Fruit fly (Drosophila melanogaster) whole organism, embryonic: ENCODE results near the gene yuri.

Experiments
- Ada2b ChIP-seq: fragments of 200-800 bp; sonication (Bioruptor generic); IDR thresholded peaks from 2 replicates; pipeline ENCODE4 v1.3.6; 2022; ENCODE audit warnings: missing biosample characterization, missing genetic modification characterization
- Awh ChIP-seq: fragments of 200-800 bp; sonication (Bioruptor generic); IDR thresholded peaks from 2 replicates; pipeline ENCODE4, ENCODE4 v1.3.6; 2022; ENCODE audit warnings: missing biosample characterization, missing genetic modification characterization
- Bdp1 ChIP-seq: fragments of 200-800 bp; sonication (Bioruptor generic); optimal IDR thresholded peaks from 3 replicates; lab custom pipeline; 2016; ENCODE audit warnings: missing biosample characterization, missing genetic modification characterization
- Blimp-1 ChIP-seq: fragments of 200-800 bp; sonication (Bioruptor generic); optimal IDR thresholded peaks from 3 replicates; lab custom pipeline; 2018; ENCODE audit warnings: missing biosample characterization, missing genetic modification characterization, mild to moderate bottlenecking, moderate library complexity, missing genetic modification reagents
- CG1024 ChIP-seq: fragments of 200-800 bp; sonication (Bioruptor generic); IDR thresholded peaks from 2 replicates; pipeline ENCODE4 v1.3.6; 2022; ENCODE audit warnings: missing biosample characterization, missing genetic modification characterization
- CG10959 ChIP-seq: fragments of 200-800 bp; sonication (Bioruptor generic); IDR thresholded peaks from 2 replicates; pipeline ENCODE4 v1.3.6; 2022; ENCODE audit warnings: missing biosample characterization, missing genetic modification characterization
- CG14860 ChIP-seq: fragments of 200-800 bp; sonication (Bioruptor generic); IDR thresholded peaks from 3 replicates; pipeline ENCODE4 v1.3.6; 2022; ENCODE audit warnings: missing biosample characterization, missing genetic modification characterization; ENCODE audit not compliant: partially characterized antibody
- CG16813 ChIP-seq: fragments of 200-800 bp; sonication (Bioruptor generic); IDR thresholded peaks from 3 replicates; pipeline ENCODE4 v1.3.6; 2022; ENCODE audit warnings: missing biosample characterization, missing genetic modification characterization; ENCODE audit not compliant: partially characterized antibody
- CG2120 ChIP-seq: fragments of 200-800 bp; sonication (Bioruptor generic); optimal IDR thresholded peaks from 3 replicates; lab custom pipeline; 2016; ENCODE audit warnings: missing biosample characterization, missing genetic modification characterization
- CG31441 ChIP-seq: fragments of 200-800 bp; sonication (Bioruptor generic); IDR thresholded peaks from 2 replicates; pipeline ENCODE4 v1.3.6; 2022; ENCODE audit warnings: missing biosample characterization, missing genetic modification characterization
- CG3838 ChIP-seq: fragments of 200-800 bp; sonication (Bioruptor generic); optimal IDR thresholded peaks from 3 replicates; lab custom pipeline; 2016; ENCODE audit warnings: missing biosample characterization, missing genetic modification characterization
- CG6791 ChIP-seq: fragments of 200-800 bp; sonication (Bioruptor generic); IDR thresholded peaks from 3 replicates; pipeline ENCODE4 v1.3.6; 2022; ENCODE audit warnings: missing biosample characterization, missing genetic modification characterization; ENCODE audit not compliant: partially characterized antibody
- CG7745 ChIP-seq: fragments of 200-800 bp; sonication (Bioruptor generic); optimal IDR thresholded peaks from 2 replicates; lab custom pipeline; 2018; ENCODE audit warnings: missing biosample characterization, mild to moderate bottlenecking, missing genetic modification characterization, moderate library complexity
- CG7839 ChIP-seq: fragments of 200-800 bp; sonication (Bioruptor generic); optimal IDR thresholded peaks from 3 replicates; lab custom pipeline; 2018; ENCODE audit warnings: missing biosample characterization, mild to moderate bottlenecking, missing genetic modification characterization, moderate library complexity
- ERR ChIP-seq: fragments of 200-800 bp; sonication (Bioruptor generic); optimal IDR thresholded peaks from 2 replicates; lab custom pipeline; 2016; ENCODE audit warnings: missing biosample characterization, missing genetic modification characterization
- Ets65A ChIP-seq: fragments of 200-800 bp; sonication (Bioruptor generic); peaks from one replicate; lab custom pipeline; 2016; ENCODE audit warnings: missing biosample characterization, missing genetic modification characterization
- Fer1 ChIP-seq: fragments of 200-800 bp; sonication (Bioruptor generic); optimal IDR thresholded peaks from 2 replicates; lab custom pipeline; 2017; ENCODE audit warnings: missing biosample characterization, mild to moderate bottlenecking, missing genetic modification characterization
- HLH4C ChIP-seq: fragments of 200-800 bp; sonication (Bioruptor generic); IDR thresholded peaks from 3 replicates; pipeline ENCODE4 v1.3.6; 2022; ENCODE audit warnings: missing biosample characterization, missing genetic modification characterization; ENCODE audit not compliant: partially characterized antibody
- Hr39 ChIP-seq: fragments of >200 bp; optimal IDR thresholded peaks from 2 replicates; lab custom pipeline; 2017
- Lim3 ChIP-seq: fragments of 200-800 bp; sonication (Bioruptor generic); IDR thresholded peaks from 2 replicates; pipeline ENCODE4 v1.3.6; 2022; ENCODE audit warnings: missing biosample characterization, missing genetic modification characterization
- MTF-1 ChIP-seq: fragments of 200-800 bp; sonication (Bioruptor generic); optimal IDR thresholded peaks from 2 replicates; lab custom pipeline; 2018; ENCODE audit warnings: missing biosample characterization, mild to moderate bottlenecking, missing genetic modification characterization, borderline replicate concordance
- Nf-YA ChIP-seq: fragments of 200-800 bp; sonication (Bioruptor generic); IDR thresholded peaks from 2 replicates; pipeline ENCODE4 v1.3.6; 2022; ENCODE audit warnings: missing biosample characterization, missing genetic modification characterization
- Spps ChIP-seq: fragments of 200-800 bp; sonication (Bioruptor generic); optimal IDR thresholded peaks from 2 replicates; lab custom pipeline; 2018; ENCODE audit warnings: missing biosample characterization, mild to moderate bottlenecking, missing genetic modification characterization
- Xbp1 ChIP-seq: fragments of 200-800 bp; sonication (Bioruptor generic); optimal IDR thresholded peaks from 3 replicates; lab custom pipeline; 2016; ENCODE audit warnings: missing biosample characterization, mild to moderate bottlenecking, missing genetic modification characterization
- exex ChIP-seq: fragments of 200-800 bp; sonication (Bioruptor generic); optimal IDR thresholded peaks from 4 replicates; lab custom pipeline; 2018; ENCODE audit warnings: missing biosample characterization, mild to moderate bottlenecking, missing genetic modification characterization, moderate library complexity
- gem ChIP-seq: fragments of 200-800 bp; sonication (Bioruptor generic); optimal IDR thresholded peaks from 2 replicates; lab custom pipeline; 2019; ENCODE audit warnings: missing biosample characterization, mild to moderate bottlenecking, missing genetic modification characterization, moderate library complexity
- inv ChIP-seq: fragments of 200-800 bp; sonication (Bioruptor generic); IDR thresholded peaks from 2 replicates; pipeline ENCODE4 v1.3.6; 2022; ENCODE audit warnings: missing biosample characterization, missing genetic modification characterization; ENCODE audit not compliant: partially characterized antibody
- klu ChIP-seq: fragments of 200-800 bp; sonication (Bioruptor generic); IDR thresholded peaks from 2 replicates; pipeline ENCODE4 v1.3.6; 2022; ENCODE audit warnings: missing biosample characterization, missing genetic modification characterization
- mirr ChIP-seq: fragments of 200-800 bp; sonication (Bioruptor generic); optimal IDR thresholded peaks from 3 replicates; lab custom pipeline; 2018; ENCODE audit warnings: missing biosample characterization, mild to moderate bottlenecking, missing genetic modification characterization
- nerfin-2 ChIP-seq: fragments of 200-800 bp; sonication (Bioruptor generic); IDR thresholded peaks from 2 replicates; pipeline ENCODE4 v1.3.6; 2022; ENCODE audit warnings: missing biosample characterization, missing genetic modification characterization; ENCODE audit not compliant: partially characterized antibody
- prd ChIP-seq, 3 experiments: fragments of >200 bp in 2 of 3; fragments of 200-800 bp in 1 of 3; sonication (Bioruptor generic) in 1 of 3; optimal IDR thresholded peaks in 2 of 3; IDR thresholded peaks in 1 of 3; 2 replicates in 2 of 3; 3 replicates in 1 of 3; pipeline versions ENCODE4 v1.3.6 to Lab custom; 2017 to 2022; ENCODE audit warnings: missing biosample characterization in 1 of 3, missing genetic modification characterization in 1 of 3
- sens ChIP-seq: fragments of 200-800 bp; sonication (Bioruptor generic); peaks from one replicate; lab custom pipeline; 2016; ENCODE audit warnings: missing biosample characterization, missing genetic modification characterization
- sisA ChIP-seq: fragments of 200-800 bp; sonication (Bioruptor generic); IDR thresholded peaks from 2 replicates; pipeline ENCODE4 v1.3.6; 2022; ENCODE audit warnings: missing biosample characterization, missing genetic modification characterization
- trh ChIP-seq: fragments of 200-800 bp; sonication (Bioruptor generic); optimal IDR thresholded peaks from 2 replicates; lab custom pipeline; 2016; ENCODE audit warnings: missing biosample characterization, missing genetic modification characterization
- usp ChIP-seq: fragments of >200 bp; optimal IDR thresholded peaks from 2 replicates; lab custom pipeline; 2017; ENCODE audit warnings: missing biosample characterization, missing genetic modification characterization
- wek ChIP-seq: fragments of 200-800 bp; sonication (Bioruptor generic); optimal IDR thresholded peaks from 3 replicates; lab custom pipeline; 2018; ENCODE audit warnings: missing biosample characterization, mild to moderate bottlenecking, missing genetic modification characterization, moderate library complexity

The yuri gene

DNA sequence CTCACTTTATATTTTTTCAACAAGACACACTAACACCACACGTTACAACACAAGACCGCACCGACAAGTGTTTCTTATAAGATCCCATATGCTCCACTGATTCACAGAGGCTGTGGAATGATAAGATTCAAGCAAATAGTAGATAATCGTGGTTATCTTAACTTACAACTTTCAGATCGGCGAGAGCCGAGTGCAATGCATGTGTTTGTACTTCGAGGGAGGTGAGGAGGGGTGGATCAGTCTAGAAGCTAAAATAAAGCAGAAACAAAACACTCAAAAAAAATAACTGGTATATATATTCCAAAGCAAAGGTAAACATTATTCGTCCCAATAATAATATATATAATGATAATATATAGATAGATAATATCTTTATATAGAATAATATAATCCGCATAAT is 16.9 kb downstream of the yuri start, which contains the start of gene ZnT35C:
ZnT35C (minus strand) TSS at position 101 of the 400 bp plus-strand sequence.
- TF ChIP-seq MTF-1 (GFP tag; lab: Kevin White, UChicago) = peak; percentile 66
- peak; percentile 10 for TF ChIP-seq gem (tag; lab: Kevin White, UChicago)
- no peak for TF ChIP-seq sisA (GFP tag; lab: Robert Waterston, UW)
- TF ChIP-seq Nf-YA (GFP tag; lab: Robert Waterston, UW) = no peak
- TF ChIP-seq, all 482 proteins: peak for 2

- TF ChIP-seq inv (peak; percentile 12; the same call in 1 of the 2 replicates), wek (GFP tag; lab: Kevin White, UChicago) (no peak), CG16813 (peak; percentile 53; the same call in 2 of the 3 replicates), sens (GFP tag; lab: Kevin White, UChicago) (peak; percentile 19), CG6791 (GFP tag; lab: Robert Waterston, UW) (peak; percentile 57; the same call in 1 of the 3 replicates), CG3838 (GFP tag; lab: Kevin White, UChicago) (no peak), nerfin-2 (GFP tag; lab: Robert Waterston, UW) (peak; percentile 63; the same call in 1 of the 2 replicates), CG14860 (GFP tag; lab: Robert Waterston, UW) (peak; percentile 58; the same call in 2 of the 3 replicates), HLH4C (GFP tag; lab: Robert Waterston, UW) (peak; percentile 66; the same call in 2 of the 3 replicates)
Measured at dm6 chr2L:15244708-15245107, 19.8 kb downstream of the yuri start.

dm6 chr2L:15243413-15243812 is 21.1 kb downstream of the yuri start:
- no peak for TF ChIP-seq CG7839 (tag; lab: Kevin White, UChicago)
- TF ChIP-seq CG7745 (tag; lab: Kevin White, UChicago) = no peak
- no peak for TF ChIP-seq CG31441 (GFP tag; lab: Robert Waterston, UW)
- TF ChIP-seq prd (optimal IDR thresholded peaks at IDR 0.05; lab: Kevin White, UChicago) = no peak
- TF ChIP-seq prd (GFP tag; IDR thresholded peaks at IDR 0.05; lab: Robert Waterston, UW) = no peak
- no peak for TF ChIP-seq trh (GFP tag; lab: Kevin White, UChicago)
- TF ChIP-seq Fer1 (GFP tag; lab: Kevin White, UChicago) = no peak
- TF ChIP-seq Lim3 (GFP tag; lab: Robert Waterston, UW) = no peak
- 0 out of 2 replicates have a peak, but pooled peaks have one; percentile 0 for TF ChIP-seq CG10959
- peak; percentile 29 for TF ChIP-seq Ets65A (GFP tag; lab: Kevin White, UChicago)
- no peak for TF ChIP-seq Ada2b (GFP tag; lab: Robert Waterston, UW)
- no peak for TF ChIP-seq Blimp-1 (GFP tag; lab: Kevin White, UChicago)
- no peak for TF ChIP-seq Spps (tag; lab: Kevin White, UChicago)
- no peak for TF ChIP-seq mirr (GFP tag; lab: Kevin White, UChicago)
- TF ChIP-seq Hr39 (lab: Kevin White, UChicago) = peak; percentile 81
- no peak for TF ChIP-seq Bdp1 (GFP tag; lab: Kevin White, UChicago)
- TF ChIP-seq exex (tag; lab: Kevin White, UChicago) = no peak
- no peak for TF ChIP-seq klu (GFP tag; lab: Robert Waterston, UW)
- no peak for TF ChIP-seq CG2120
- no peak for TF ChIP-seq ERR (GFP tag; lab: Kevin White, UChicago)
- no peak for TF ChIP-seq Awh (GFP tag; lab: Robert Waterston, UW)
- TF ChIP-seq, all 482 proteins: peak for 3

DNA sequence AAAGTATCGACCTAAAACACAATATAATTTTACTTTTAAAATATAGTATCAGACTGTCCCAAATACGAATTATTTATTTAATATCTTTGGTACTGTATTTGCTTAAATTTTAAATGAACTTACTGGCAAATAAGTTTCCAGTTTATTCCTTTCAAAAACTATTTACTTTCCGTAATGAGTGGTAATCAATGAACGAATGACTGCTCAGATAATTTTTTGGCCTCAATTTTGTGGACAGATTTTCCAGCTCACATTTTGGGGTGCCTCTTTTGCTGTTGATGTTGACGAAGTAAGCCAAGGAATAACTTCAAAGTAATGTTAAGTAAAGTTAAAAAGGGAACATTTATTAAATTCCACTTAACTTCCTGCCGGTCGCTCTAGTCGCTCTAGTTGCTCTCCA is 49.6 kb downstream of the yuri start, which contains the start of gene CG43230:
CG43230 (plus strand) TSS at position 301 of the 400 bp plus-strand sequence.
- no peak for TF ChIP-seq usp (GFP tag; lab: Kevin White, UChicago)
- TF ChIP-seq Xbp1 (GFP tag; lab: Kevin White, UChicago) = no peak
- TF ChIP-seq CG1024 (GFP tag; lab: Robert Waterston, UW) = no peak
- TF ChIP-seq, all 482 proteins: peak for 0
